Worm (Caenorhabditis elegans) whole organism, midembryonic: ENCODE data around the gene znf-782.

Experiments used
- T22C8.4 ChIP-seq: fragments of 200-800 bp; sonication (Bioruptor generic); IDR thresholded peaks from 2 replicates; pipeline ENCODE4 v1.3.6; 2022; ENCODE audit warnings: missing genetic modification characterization, missing compliant biosample characterization
- cog-1 ChIP-seq: sonication (generic microtip); optimal IDR thresholded peaks from 2 replicates; lab custom pipeline; 2016; ENCODE audit warnings: missing genetic modification characterization, missing compliant biosample characterization
- flt-1 ChIP-seq: fragments of 200-800 bp; sonication (Bioruptor generic); IDR thresholded peaks from 2 replicates; pipeline ENCODE4 v1.3.6; 2022; ENCODE audit warnings: missing genetic modification characterization, missing compliant biosample characterization
- klf-2 ChIP-seq: fragments of 200-800 bp; sonication (Bioruptor generic); conservative IDR thresholded peaks from 2 replicates; pipeline ENCODE4 v1.3.6; 2022; ENCODE audit warnings: missing genetic modification reagents, missing genetic modification characterization, missing compliant biosample characterization
- med-1 ChIP-seq: sonication (generic microtip); optimal IDR thresholded peaks from 2 replicates; lab custom pipeline; 2017; ENCODE audit warnings: missing genetic modification characterization, mild to moderate bottlenecking, missing compliant biosample characterization, antibody characterized with exemption, missing genetic modification reagents; ENCODE audit not compliant: insufficient read depth
- ref-1 ChIP-seq: fragments of 200-800 bp; sonication (Bioruptor generic); conservative IDR thresholded peaks from 2 replicates; pipeline ENCODE4 v1.3.6; 2022; ENCODE audit warnings: missing genetic modification reagents, missing genetic modification characterization, missing compliant biosample characterization
- tab-1 ChIP-seq: fragments of 200-800 bp; sonication (Bioruptor generic); IDR thresholded peaks from 2 replicates; pipeline ENCODE4 v1.3.6; 2022; ENCODE audit warnings: missing genetic modification characterization, missing compliant biosample characterization
- ztf-23 ChIP-seq: fragments of 200-800 bp; sonication (Bioruptor generic); IDR thresholded peaks from 2 replicates; pipeline ENCODE4 v1.3.6; 2022; ENCODE audit warnings: missing genetic modification reagents, missing genetic modification characterization, missing compliant biosample characterization
- ztf-29 ChIP-seq: fragments of 200-800 bp; sonication (Bioruptor generic); IDR thresholded peaks from 2 replicates; pipeline ENCODE4 v1.3.6; 2022; ENCODE audit warnings: missing genetic modification reagents, missing genetic modification characterization, missing compliant biosample characterization

znf-782 gene

DNA sequence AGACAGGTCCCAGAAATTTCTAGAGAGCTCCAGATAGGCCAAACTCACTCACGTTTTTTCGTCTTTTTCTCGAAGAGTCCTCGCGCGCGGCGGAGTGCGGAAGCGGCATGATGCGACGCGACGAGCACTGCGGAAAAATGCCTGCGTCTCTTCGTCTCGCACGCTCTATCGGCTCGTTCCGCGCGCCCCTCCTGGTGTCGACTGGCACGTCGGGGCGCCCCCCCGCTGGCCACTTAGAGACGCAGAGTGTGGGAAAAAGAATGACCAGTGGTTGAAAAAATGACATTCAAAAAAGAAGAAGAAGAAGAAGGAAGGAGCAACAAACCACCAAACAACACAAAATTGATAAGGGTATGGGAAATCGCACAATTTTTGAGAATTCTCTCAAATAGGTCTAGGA lies at the start of gene znf-782:
znf-782 (minus strand) TSS at position 96 of the 400 bp plus-strand sequence.
- TF ChIP-seq tab-1 (GFP tag; lab: Robert Waterston, UW) (no peak), ztf-23 (GFP tag; lab: Robert Waterston, UW) (0 out of 2 replicates have a peak, but pooled peaks have one; percentile 44), flt-1 (GFP tag; lab: Robert Waterston, UW) (no peak), cog-1 (tag; lab: Kevin White, UChicago) (no peak)

- TF ChIP-seq cog-1 (tag; lab: Kevin White, UChicago), result no peak
- no peak for TF ChIP-seq flt-1 (GFP tag; lab: Robert Waterston, UW)
- TF ChIP-seq ztf-29 (GFP tag; lab: Robert Waterston, UW), result no peak
- TF ChIP-seq ref-1, result no peak
- TF ChIP-seq klf-2 (GFP tag; lab: Robert Waterston, UW), result no peak
- TF ChIP-seq med-1 (GFP tag; lab: Kevin White, UChicago), result no peak
- no peak for TF ChIP-seq tab-1 (GFP tag; lab: Robert Waterston, UW)
- no peak for TF ChIP-seq T22C8.4
- TF ChIP-seq ztf-23 (GFP tag; lab: Robert Waterston, UW), result no peak
Observed at ce11 chrIV:1113638-1114037, 46.3 kb upstream of the znf-782 start, which contains the start of gene srx-14. Gene srx-14 (minus strand): TSS chrIV:1113738.

DNA sequence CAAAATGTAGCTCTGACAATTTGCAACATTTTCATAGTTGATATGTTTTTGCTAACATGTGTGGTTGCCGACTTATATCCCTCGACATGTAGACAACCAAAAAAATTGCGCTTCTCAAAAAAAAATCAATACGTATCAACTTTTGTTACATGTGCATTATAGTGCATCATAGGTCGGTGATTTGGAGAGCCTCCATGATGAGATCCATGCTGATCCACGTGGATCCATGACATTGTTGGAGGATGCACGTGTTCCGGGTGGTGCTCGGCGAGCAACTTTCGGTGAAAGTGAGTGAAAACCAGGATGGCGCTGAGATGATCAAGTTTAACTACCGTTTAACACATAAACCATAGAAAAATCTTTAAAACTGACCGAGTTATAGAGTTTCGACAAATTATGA lies 43.7 kb upstream of the znf-782 start:
- TF ChIP-seq tab-1 (GFP tag; lab: Robert Waterston, UW) (no peak), T22C8.4 (no peak), ztf-29 (GFP tag; lab: Robert Waterston, UW) (no peak), klf-2 (GFP tag; lab: Robert Waterston, UW) (no peak), cog-1 (tag; lab: Kevin White, UChicago) (no peak), ref-1 (no peak), med-1 (GFP tag; lab: Kevin White, UChicago) (no peak), ztf-23 (GFP tag; lab: Robert Waterston, UW) (no peak), flt-1 (GFP tag; lab: Robert Waterston, UW) (no peak)

- TF ChIP-seq tab-1 (GFP tag; lab: Robert Waterston, UW) (no peak), cog-1 (tag; lab: Kevin White, UChicago) (peak; percentile 35)
Observed at ce11 chrIV:1108030-1108429, 40.7 kb upstream of the znf-782 start.

DNA sequence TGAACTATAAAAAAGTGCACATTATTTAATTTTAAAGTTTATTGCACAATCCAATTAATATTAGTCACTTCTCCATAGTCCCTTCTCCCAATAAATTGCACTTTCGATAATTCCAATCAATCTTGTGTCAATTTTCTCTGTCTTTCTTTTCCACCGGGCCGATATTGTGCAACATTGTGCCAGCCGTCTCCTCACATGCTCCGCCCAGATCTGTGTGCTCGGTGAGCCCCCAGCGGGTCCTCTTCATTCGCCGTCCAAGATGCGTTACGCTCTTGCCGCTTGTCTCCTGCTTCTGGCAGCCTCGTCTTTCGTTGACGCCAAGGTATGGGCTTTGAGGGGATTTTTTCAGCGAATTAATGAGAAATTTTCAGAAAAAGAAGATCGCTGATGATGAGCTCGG lies 39.9 kb upstream of the znf-782 start, which contains the start of gene ost-1:
ost-1 (plus strand) TSS at position 207 of the 400 bp plus-strand sequence.
- TF ChIP-seq med-1 (GFP tag; lab: Kevin White, UChicago) (no peak), ztf-29 (GFP tag; lab: Robert Waterston, UW) (no peak), klf-2 (GFP tag; lab: Robert Waterston, UW) (no peak), ztf-23 (GFP tag; lab: Robert Waterston, UW) (no peak), T22C8.4 (no peak), cog-1 (tag; lab: Kevin White, UChicago) (no peak), ref-1 (no peak)

ce11 chrIV:1105999-1106398 lies 38.7 kb upstream of the znf-782 start:
- TF ChIP-seq med-1 (GFP tag; lab: Kevin White, UChicago) (no peak), ref-1 (no peak), cog-1 (tag; lab: Kevin White, UChicago) (no peak), T22C8.4 (no peak), ztf-29 (GFP tag; lab: Robert Waterston, UW) (no peak)

ce11 chrIV:1105104-1105503 lies 37.8 kb upstream of the znf-782 start:
- TF ChIP-seq med-1 (GFP tag; lab: Kevin White, UChicago) (no peak), ztf-23 (GFP tag; lab: Robert Waterston, UW) (no peak)

DNA sequence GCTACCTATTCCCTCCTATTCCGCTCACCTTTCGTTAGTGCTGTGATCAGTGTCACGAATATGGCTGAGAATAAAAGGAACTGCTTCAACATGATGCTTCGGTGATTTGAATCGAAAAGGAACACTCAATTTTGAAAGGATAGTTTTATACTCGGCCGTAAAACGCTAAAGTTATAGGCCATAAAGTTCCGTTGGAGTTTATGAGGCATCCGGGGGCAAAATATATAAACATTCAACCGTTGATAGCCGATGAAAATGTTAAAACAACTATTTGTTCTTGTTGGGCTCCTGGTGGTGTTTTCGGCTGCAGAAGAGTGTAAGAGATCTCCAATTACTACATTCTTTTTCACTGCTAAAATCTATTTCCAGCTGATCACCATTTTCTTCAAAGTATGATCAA lies 37.2 kb upstream of the znf-782 start, which contains the start of the genes C44B12.9 and C44B12.3:
C44B12.9 (minus strand) TSS at position 101 of the 400 bp plus-strand sequence.
C44B12.3 (plus strand) TSS at position 249 of the 400 bp plus-strand sequence.
- TF ChIP-seq flt-1 (GFP tag; lab: Robert Waterston, UW), result no peak
- no peak for TF ChIP-seq klf-2 (GFP tag; lab: Robert Waterston, UW)
- no peak for TF ChIP-seq ztf-23 (GFP tag; lab: Robert Waterston, UW)
- TF ChIP-seq tab-1 (GFP tag; lab: Robert Waterston, UW), result no peak
- TF ChIP-seq ztf-29 (GFP tag; lab: Robert Waterston, UW), result no peak
- TF ChIP-seq cog-1 (tag; lab: Kevin White, UChicago), result no peak
- no peak for TF ChIP-seq T22C8.4
- TF ChIP-seq ref-1, result no peak
- TF ChIP-seq med-1 (GFP tag; lab: Kevin White, UChicago), result no peak

DNA sequence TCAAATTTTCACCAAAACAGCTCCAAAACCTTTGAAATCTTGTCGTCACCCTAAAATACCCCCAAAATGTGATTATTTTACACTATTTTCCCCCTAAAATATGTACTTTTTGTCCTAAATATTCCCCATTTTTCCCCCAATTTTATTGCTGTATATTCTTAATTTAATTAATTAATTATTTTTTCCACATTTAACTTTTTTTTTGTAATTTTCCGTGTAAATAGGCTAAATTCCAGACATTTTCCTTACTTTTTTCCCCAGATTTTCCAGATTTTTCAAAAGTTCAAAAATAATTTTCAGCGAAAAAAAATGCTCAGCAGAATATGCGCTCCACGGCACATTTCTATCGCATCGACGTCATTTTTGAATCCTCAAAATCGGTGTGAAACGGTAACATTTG lies 29.8 kb upstream of the znf-782 start, which contains the start of gene cox-18:
cox-18 (plus strand) TSS at position 301 of the 400 bp plus-strand sequence.
- TF ChIP-seq flt-1 (GFP tag; lab: Robert Waterston, UW) (no peak), klf-2 (GFP tag; lab: Robert Waterston, UW) (no peak), ref-1 (no peak), ztf-29 (GFP tag; lab: Robert Waterston, UW) (no peak), ztf-23 (GFP tag; lab: Robert Waterston, UW) (no peak), T22C8.4 (no peak), tab-1 (GFP tag; lab: Robert Waterston, UW) (no peak), cog-1 (tag; lab: Kevin White, UChicago) (no peak), med-1 (GFP tag; lab: Kevin White, UChicago) (no peak)

- TF ChIP-seq cog-1 (tag; lab: Kevin White, UChicago) (no peak), flt-1 (GFP tag; lab: Robert Waterston, UW) (no peak), tab-1 (GFP tag; lab: Robert Waterston, UW) (no peak), ztf-29 (GFP tag; lab: Robert Waterston, UW) (no peak), med-1 (GFP tag; lab: Kevin White, UChicago) (no peak), ztf-23 (GFP tag; lab: Robert Waterston, UW) (no peak), T22C8.4 (no peak), klf-2 (GFP tag; lab: Robert Waterston, UW) (no peak), ref-1 (no peak)
Observed at ce11 chrIV:1096154-1096553, 28.8 kb upstream of the znf-782 start.
